Worm (Caenorhabditis elegans) whole organism, young adult: ENCODE measurements around the gene nprt-1.

Experiments used
- ama-1 ChIP-seq, 3 experiments: fragments of 150-350 bp in 1 of 3; sonication (generic microtip) in 2 of 3; optimal IDR thresholded peaks; 2 replicates each; lab custom pipeline; 2014 to 2018; ENCODE audit warnings: missing biosample characterization in 2 of 3, missing genetic modification characterization in 2 of 3, missing genetic modification reagents in 2 of 3
- bed-1 ChIP-seq: fragments of 200-800 bp; sonication (Bioruptor generic); IDR thresholded peaks from 2 replicates; pipeline ENCODE4 v1.3.6; 2022; ENCODE audit warnings: missing genetic modification reagents, missing genetic modification characterization, missing compliant biosample characterization
- cebp-1 ChIP-seq, 2 experiments: fragments of 200-800 bp in 1 of 2; sonication (Bioruptor generic) in 1 of 2; sonication (generic microtip) in 1 of 2; IDR thresholded peaks in 1 of 2; optimal IDR thresholded peaks in 1 of 2; 2 replicates each; pipeline versions ENCODE4 v1.3.6 to Lab custom; 2017 to 2022; ENCODE audit warnings: missing compliant biosample characterization in 2 of 2, missing genetic modification characterization in 2 of 2, mild to moderate bottlenecking in 1 of 2, missing genetic modification reagents in 1 of 2, moderate library complexity in 1 of 2
- lsy-27 ChIP-seq: sonication (generic microtip); optimal IDR thresholded peaks from 2 replicates; lab custom pipeline; 2017; ENCODE audit warnings: missing genetic modification characterization, mild to moderate bottlenecking, missing compliant biosample characterization, antibody characterized with exemption, missing genotype, borderline replicate concordance; ENCODE audit not compliant: insufficient read depth
- ztf-25 ChIP-seq: fragments of 200-800 bp; sonication (Bioruptor generic); IDR thresholded peaks from 2 replicates; pipeline ENCODE4 v1.3.6; 2022; ENCODE audit warnings: missing genetic modification reagents, missing genetic modification characterization, missing compliant biosample characterization

- TF ChIP-seq bed-1 (GFP tag; lab: Robert Waterston, UW) (no peak), ztf-25 (GFP tag; lab: Robert Waterston, UW) (no peak), ama-1 (optimal IDR thresholded peaks at IDR 0.05; lab: Kevin White, UChicago) (no peak), ama-1 (GFP tag; optimal IDR thresholded peaks at IDR 0.05; lab: Kevin White, UChicago) (no peak), lsy-27 (tag; lab: Kevin White, UChicago) (no peak), cebp-1 (GFP tag; IDR thresholded peaks at IDR 0.05; lab: Robert Waterston, UW) (no peak), cebp-1 (tag; optimal IDR thresholded peaks at IDR 0.05; lab: Kevin White, UChicago) (no peak)
Measured at ce11 chrIV:2853164-2853563, 37.1 kb downstream of the nprt-1 start, which contains the start of gene Y54G2A.49.
